Fruit fly (Drosophila melanogaster) whole organism, adult: Measurements from ENCODE around the gene CG8188.

ENCODE experiments used
- CG11617 ChIP-seq: fragments of 200-800 bp; sonication (Bioruptor generic); optimal IDR thresholded peaks from 2 replicates; lab custom pipeline; 2017; ENCODE audit warnings: mild to moderate bottlenecking, missing biosample characterization, missing genetic modification reagents, missing genetic modification characterization
- CG12768 ChIP-seq: fragments of 200-800 bp; sonication (Bioruptor generic); optimal IDR thresholded peaks from 2 replicates; lab custom pipeline; 2017; ENCODE audit warnings: missing biosample characterization, missing genetic modification characterization, mild to moderate bottlenecking, moderate library complexity, missing genetic modification reagents
- CG14711 ChIP-seq: fragments of 200-800 bp; sonication (Bioruptor generic); optimal IDR thresholded peaks from 2 replicates; lab custom pipeline; 2018; ENCODE audit warnings: missing biosample characterization, mild to moderate bottlenecking, missing genetic modification characterization, moderate library complexity
- CG1620 ChIP-seq: fragments of 200-800 bp; sonication (Bioruptor generic); optimal IDR thresholded peaks from 2 replicates; lab custom pipeline; 2016; ENCODE audit warnings: missing biosample characterization, missing genetic modification characterization
- CG33017 ChIP-seq: fragments of 200-800 bp; sonication (Bioruptor generic); optimal IDR thresholded peaks from 2 replicates; lab custom pipeline; 2018; ENCODE audit warnings: missing biosample characterization, mild to moderate bottlenecking, missing genetic modification characterization, moderate library complexity
- CG5204 ChIP-seq: fragments of 200-800 bp; sonication (Bioruptor generic); optimal IDR thresholded peaks from 2 replicates; lab custom pipeline; 2016; ENCODE audit warnings: missing biosample characterization, missing genetic modification characterization
- CG7045 ChIP-seq: fragments of 200-800 bp; sonication (Bioruptor generic); optimal IDR thresholded peaks from 2 replicates; lab custom pipeline; 2017; ENCODE audit warnings: missing biosample characterization, mild to moderate bottlenecking, missing genetic modification characterization
- CG7101 ChIP-seq: fragments of 200-800 bp; sonication (Bioruptor generic); optimal IDR thresholded peaks from 2 replicates; lab custom pipeline; 2018; ENCODE audit warnings: missing biosample characterization, mild to moderate bottlenecking, missing genetic modification characterization, moderate library complexity
- Clk ChIP-seq: fragments of 200-800 bp; sonication (Bioruptor generic); optimal IDR thresholded peaks from 2 replicates; lab custom pipeline; 2017; ENCODE audit warnings: missing biosample characterization, missing genetic modification characterization
- Crg-1 ChIP-seq: fragments of 200-800 bp; sonication (Bioruptor generic); optimal IDR thresholded peaks from 2 replicates; lab custom pipeline; 2016; ENCODE audit warnings: missing biosample characterization, missing genetic modification characterization
- Hr96 ChIP-seq: fragments of 200-800 bp; sonication (Bioruptor generic); optimal IDR thresholded peaks from 2 replicates; lab custom pipeline; 2016; ENCODE audit warnings: missing biosample characterization, missing genetic modification characterization
- Mnt ChIP-seq: fragments of 200-800 bp; sonication (Bioruptor generic); optimal IDR thresholded peaks from 2 replicates; lab custom pipeline; 2016; ENCODE audit warnings: missing biosample characterization, mild to moderate bottlenecking, missing genetic modification characterization
- bab1 ChIP-seq: fragments of 200-800 bp; sonication (Bioruptor generic); optimal IDR thresholded peaks from 3 replicates; lab custom pipeline; 2019; ENCODE audit warnings: missing biosample characterization, mild to moderate bottlenecking, missing genetic modification characterization, moderate library complexity
- cic ChIP-seq: fragments of 200-800 bp; sonication (Bioruptor generic); optimal IDR thresholded peaks from 2 replicates; lab custom pipeline; 2017; ENCODE audit warnings: missing biosample characterization, mild to moderate bottlenecking, missing genetic modification characterization, moderate library complexity
- cnc ChIP-seq, 2 experiments: fragments of >200 bp; optimal IDR thresholded peaks; 2 replicates each; lab custom pipeline; 2017
- kay ChIP-seq: fragments of 200-800 bp; sonication (Bioruptor generic); peaks from one replicate; lab custom pipeline; 2016; ENCODE audit warnings: missing biosample characterization, missing genetic modification characterization, borderline replicate concordance
- ovo ChIP-seq: fragments of 200-800 bp; sonication (Bioruptor generic); optimal IDR thresholded peaks from 2 replicates; lab custom pipeline; 2016; ENCODE audit warnings: missing biosample characterization, missing genetic modification characterization
- pad ChIP-seq: fragments of 200-800 bp; sonication (Bioruptor generic); optimal IDR thresholded peaks from 3 replicates; lab custom pipeline; 2017; ENCODE audit warnings: missing biosample characterization, missing genetic modification characterization, mild to moderate bottlenecking, moderate library complexity, missing genetic modification reagents
- tj ChIP-seq: fragments of 200-800 bp; sonication (Bioruptor generic); optimal IDR thresholded peaks from 3 replicates; lab custom pipeline; 2017; ENCODE audit warnings: missing biosample characterization, mild to moderate bottlenecking, missing genetic modification characterization, moderate library complexity
- toe ChIP-seq: fragments of 200-800 bp; sonication (Bioruptor generic); optimal IDR thresholded peaks from 2 replicates; lab custom pipeline; 2016; ENCODE audit warnings: missing biosample characterization, missing genetic modification characterization

Gene CG8188

DNA sequence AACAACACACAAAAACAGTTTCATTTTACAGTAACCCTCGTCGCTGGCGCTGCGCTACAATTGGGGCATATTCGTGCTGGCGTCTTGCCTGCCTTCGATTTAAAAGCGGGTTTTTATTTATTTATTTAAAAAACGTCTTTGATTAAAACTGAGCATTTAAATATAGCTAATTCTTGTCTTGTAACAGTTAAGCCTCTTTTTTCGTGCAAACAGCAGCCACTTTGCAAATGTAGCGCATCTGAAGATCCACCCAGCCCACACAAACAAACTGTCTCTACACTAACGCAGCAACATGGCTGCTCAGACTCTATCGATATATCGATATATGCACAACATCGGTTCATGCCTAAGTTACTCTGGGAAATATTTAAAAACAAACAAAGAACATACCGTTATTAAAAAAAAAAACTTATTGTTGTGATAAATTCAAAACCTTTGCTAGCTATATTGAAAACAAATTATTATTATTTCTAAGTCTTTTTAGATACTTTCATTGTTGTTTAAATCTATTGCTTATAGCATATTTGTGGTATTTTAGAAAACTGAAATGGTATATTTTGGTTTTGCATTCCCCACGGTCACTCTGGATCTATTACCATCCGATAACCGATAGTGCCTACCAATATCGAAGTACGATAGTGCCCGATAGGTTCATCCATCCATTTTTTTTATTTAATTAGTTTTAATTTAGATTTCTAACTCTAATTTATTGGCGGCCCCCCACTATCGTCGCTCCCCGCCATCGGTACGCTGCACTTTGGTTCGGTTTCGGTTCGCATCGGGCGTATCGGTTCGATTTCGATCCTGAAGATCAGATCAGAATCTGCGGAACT, at the start of gene CG8188, which contains the start of gene par-6:
Gene CG8188, minus strand, starts transcription at position 287 of the 833 bp plus-strand sequence.
Gene par-6, plus strand, starts transcription at position 615 of the 833 bp plus-strand sequence.
- TF ChIP-seq CG33017 (peak; percentile 77), CG7045 (peak; percentile 74), CG1620 (GFP tag; lab: Kevin White, UChicago) (peak; percentile 98), toe (GFP tag; lab: Kevin White, UChicago) (peak; percentile 91), CG11617 (GFP tag; lab: Kevin White, UChicago) (peak; percentile 89), pad (GFP tag; lab: Kevin White, UChicago) (peak; percentile 76), bab1 (GFP tag; lab: Kevin White, UChicago) (peak; percentile 96), Crg-1 (peak; percentile 81), Mnt (GFP tag; lab: Kevin White, UChicago) (peak; percentile 92), ovo (peak; percentile 94), CG5204 (GFP tag; lab: Kevin White, UChicago) (peak; percentile 88), CG14711 (tag; lab: Kevin White, UChicago) (peak; percentile 79), CG12768 (GFP tag; lab: Kevin White, UChicago) (peak; percentile 74), Clk (GFP tag; lab: Kevin White, UChicago) (peak; percentile 12), cnc (optimal IDR thresholded peaks at IDR 0.05; lab: Kevin White, UChicago) (no peak), kay (GFP tag; lab: Kevin White, UChicago) (peak; percentile 20), CG7101 (tag; lab: Kevin White, UChicago) (peak; percentile 93), tj (GFP tag; lab: Kevin White, UChicago) (peak; percentile 77), cic (GFP tag; lab: Kevin White, UChicago) (peak; percentile 10), Hr96 (no peak)

DNA sequence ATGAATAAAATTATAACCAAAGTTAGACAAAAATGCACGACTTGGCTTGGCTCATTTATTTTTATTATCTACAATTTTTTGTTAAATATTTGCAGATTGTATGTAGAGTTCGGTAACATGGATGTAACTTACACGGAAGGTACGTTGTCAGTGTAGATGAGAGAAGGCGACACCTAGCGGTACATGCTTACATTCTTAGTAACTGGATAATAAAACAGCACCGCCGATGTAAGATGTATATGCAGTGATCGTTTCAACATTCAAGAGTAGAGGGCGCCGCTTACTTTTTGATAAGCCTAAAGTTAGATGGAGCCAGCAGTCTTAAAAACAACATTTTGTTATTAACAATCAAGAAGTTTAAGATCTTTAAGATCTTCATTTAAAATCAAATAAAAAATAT, 48.8 kb upstream of the CG8188 start:
- TF ChIP-seq Clk (GFP tag; lab: Kevin White, UChicago) = no peak
- TF ChIP-seq Hr96 = peak; percentile 12
- TF ChIP-seq CG5204 (GFP tag; lab: Kevin White, UChicago) = peak; percentile 6
- no peak for TF ChIP-seq kay (GFP tag; lab: Kevin White, UChicago)
- peak; percentile 71 for TF ChIP-seq CG1620 (GFP tag; lab: Kevin White, UChicago)
- no peak for TF ChIP-seq ovo
- no peak for TF ChIP-seq CG14711 (tag; lab: Kevin White, UChicago)
- TF ChIP-seq toe (GFP tag; lab: Kevin White, UChicago) = peak; percentile 6
- TF ChIP-seq CG7101 (tag; lab: Kevin White, UChicago) = peak; percentile 21
- peak; percentile 12 for TF ChIP-seq Crg-1
- no peak for TF ChIP-seq CG12768 (GFP tag; lab: Kevin White, UChicago)
- peak; percentile 62 for TF ChIP-seq bab1 (GFP tag; lab: Kevin White, UChicago)
- TF ChIP-seq tj (GFP tag; lab: Kevin White, UChicago) = peak; percentile 40
- TF ChIP-seq cic (GFP tag; lab: Kevin White, UChicago) = no peak
- peak; percentile 33 for TF ChIP-seq pad (GFP tag; lab: Kevin White, UChicago)
- TF ChIP-seq CG11617 (GFP tag; lab: Kevin White, UChicago) = no peak
- peak; percentile 19 for TF ChIP-seq Mnt (GFP tag; lab: Kevin White, UChicago)
- no peak for TF ChIP-seq CG33017
- no peak for TF ChIP-seq cnc (optimal IDR thresholded peaks at IDR 0.05; lab: Kevin White, UChicago)
- TF ChIP-seq CG7045 = no peak

- TF ChIP-seq ovo (no peak), Clk (GFP tag; lab: Kevin White, UChicago) (no peak), cnc (optimal IDR thresholded peaks at IDR 0.05; lab: Kevin White, UChicago) (no peak), Crg-1 (no peak), CG5204 (GFP tag; lab: Kevin White, UChicago) (no peak), toe (GFP tag; lab: Kevin White, UChicago) (no peak), CG14711 (tag; lab: Kevin White, UChicago) (no peak), CG7101 (tag; lab: Kevin White, UChicago) (no peak), CG11617 (GFP tag; lab: Kevin White, UChicago) (no peak)
Observed at dm6 chrX:17745705-17746416, 43.0 kb upstream of the CG8188 start.

DNA sequence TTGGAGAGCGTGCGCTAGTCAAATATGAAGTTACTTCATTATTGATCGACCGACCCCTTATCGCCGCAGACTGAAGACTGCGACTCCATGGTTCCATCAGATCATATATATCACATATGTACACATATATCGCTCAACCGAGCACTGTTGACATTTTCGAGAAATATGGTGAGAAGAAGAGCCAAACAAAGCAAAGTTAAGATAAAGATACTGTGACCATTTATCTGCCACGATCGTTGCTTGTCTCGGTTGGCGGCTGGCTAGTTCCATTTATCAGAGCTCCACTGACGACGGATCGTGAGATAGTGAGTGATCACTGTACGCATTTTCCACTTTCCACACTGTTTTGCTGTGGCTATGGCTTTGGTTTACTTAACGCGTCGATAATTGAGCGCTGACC, 40.8 kb upstream of the CG8188 start:
- TF ChIP-seq cnc (optimal IDR thresholded peaks at IDR 0.05; lab: Kevin White, UChicago) (no peak), cic (GFP tag; lab: Kevin White, UChicago) (no peak), Hr96 (no peak), pad (GFP tag; lab: Kevin White, UChicago) (no peak), CG14711 (tag; lab: Kevin White, UChicago) (no peak), bab1 (GFP tag; lab: Kevin White, UChicago) (no peak)

DNA sequence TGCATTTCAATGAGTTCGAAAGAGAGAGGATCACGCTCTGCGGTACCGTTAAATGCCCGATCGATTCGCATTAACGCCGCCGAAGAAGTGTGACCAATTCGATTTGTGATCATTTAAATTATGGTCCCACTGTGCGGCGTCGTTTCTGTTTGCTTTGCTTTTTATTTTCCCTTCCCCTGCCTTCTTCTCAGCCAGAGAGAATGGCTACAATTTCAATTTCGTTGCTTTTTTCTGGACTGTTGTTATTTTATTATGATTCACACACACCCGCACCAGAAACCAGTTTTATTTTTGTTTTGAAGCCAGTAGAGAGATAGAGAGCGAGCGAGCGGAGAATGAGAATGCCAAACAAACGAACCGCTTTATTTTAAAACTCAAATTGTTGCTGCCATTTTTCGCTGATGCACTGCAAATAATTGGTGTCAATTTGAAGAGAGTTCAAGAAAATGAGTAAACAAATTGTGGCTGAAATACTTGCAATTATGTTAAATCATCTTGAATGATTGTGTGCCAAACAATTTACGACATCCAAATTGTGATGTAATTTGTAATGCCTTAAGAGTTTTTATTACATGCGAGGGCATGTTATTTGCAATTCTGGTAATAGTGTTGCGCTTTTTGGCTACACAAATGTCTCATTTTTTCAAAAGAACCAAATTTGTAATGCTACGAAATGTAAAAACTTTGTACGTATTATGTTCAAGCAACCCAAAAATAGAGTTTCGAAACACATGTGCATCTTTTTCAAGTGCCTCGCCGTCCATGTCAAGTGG, 40.0 kb upstream of the CG8188 start:
- TF ChIP-seq CG7045 (peak; percentile 17), bab1 (GFP tag; lab: Kevin White, UChicago) (peak; percentile 54), Crg-1 (no peak), CG1620 (GFP tag; lab: Kevin White, UChicago) (peak; percentile 27), CG11617 (GFP tag; lab: Kevin White, UChicago) (peak; percentile 75), Hr96 (no peak), cic (GFP tag; lab: Kevin White, UChicago) (no peak), CG33017 (no peak), CG7101 (tag; lab: Kevin White, UChicago) (peak; percentile 54), CG12768 (GFP tag; lab: Kevin White, UChicago) (peak; percentile 23), tj (GFP tag; lab: Kevin White, UChicago) (peak; percentile 80), toe (GFP tag; lab: Kevin White, UChicago) (no peak), ovo (peak; percentile 3), CG14711 (tag; lab: Kevin White, UChicago) (peak; percentile 43), pad (GFP tag; lab: Kevin White, UChicago) (peak; percentile 43), kay (GFP tag; lab: Kevin White, UChicago) (peak; percentile 48), Clk (GFP tag; lab: Kevin White, UChicago) (no peak), CG5204 (GFP tag; lab: Kevin White, UChicago) (peak; percentile 49)
